Worm (Caenorhabditis elegans) whole organism, mixed stage, embryonic: ENCODE results near the gene cpx-2.

Experiments
- ces-1 ChIP-seq: fragments of 150-350 bp; optimal IDR thresholded peaks from 2 replicates; lab custom pipeline; 2014; ENCODE audit warnings: missing biosample characterization, missing genetic modification reagents, missing genetic modification characterization
- drap-1 ChIP-seq: fragments of 200-800 bp; sonication (Bioruptor generic); optimal IDR thresholded peaks from 3 replicates; lab custom pipeline; 2018; ENCODE audit warnings: mild to moderate bottlenecking, missing genetic modification characterization, missing compliant biosample characterization
- elt-1 ChIP-seq: sonication (generic microtip); optimal IDR thresholded peaks from 2 replicates; lab custom pipeline; 2017; ENCODE audit warnings: missing genetic modification characterization, mild to moderate bottlenecking, missing compliant biosample characterization, antibody characterized with exemption, moderate library complexity, borderline replicate concordance; ENCODE audit not compliant: insufficient read depth
- elt-3 ChIP-seq: fragments of 150-350 bp; optimal IDR thresholded peaks from 2 replicates; lab custom pipeline; 2014; ENCODE audit warnings: missing biosample characterization, missing genetic modification characterization
- nhr-12 ChIP-seq: fragments of 150-350 bp; optimal IDR thresholded peaks from 2 replicates; lab custom pipeline; 2014; ENCODE audit warnings: missing biosample characterization, missing genetic modification characterization
- nhr-237 ChIP-seq: fragments of 150-350 bp; optimal IDR thresholded peaks from 2 replicates; lab custom pipeline; 2014; ENCODE audit warnings: missing biosample characterization, missing genetic modification characterization
- nhr-28 ChIP-seq: fragments of 150-350 bp; optimal IDR thresholded peaks from 2 replicates; lab custom pipeline; 2014; ENCODE audit warnings: missing biosample characterization, missing genetic modification characterization
- nhr-76 ChIP-seq: sonication (generic microtip); optimal IDR thresholded peaks from 2 replicates; lab custom pipeline; 2017; ENCODE audit warnings: missing biosample characterization, missing genetic modification characterization
- pha-4 ChIP-seq: fragments of 150-350 bp; optimal IDR thresholded peaks from 2 replicates; lab custom pipeline; 2018; ENCODE audit warnings: missing biosample characterization, missing genetic modification reagents, missing genetic modification characterization
- snpc-4 ChIP-seq: fragments of 150-350 bp; optimal IDR thresholded peaks from 2 replicates; lab custom pipeline; 2014; ENCODE audit warnings: missing biosample characterization, missing genetic modification characterization
- sptf-1 ChIP-seq: sonication (generic microtip); optimal IDR thresholded peaks from 2 replicates; lab custom pipeline; 2017; ENCODE audit warnings: mild to moderate bottlenecking, missing genetic modification characterization, moderate library complexity, missing compliant biosample characterization
- ztf-11 ChIP-seq: fragments of 150-350 bp; optimal IDR thresholded peaks from 2 replicates; lab custom pipeline; 2014; ENCODE audit warnings: missing biosample characterization, missing genetic modification characterization

- no peak for TF ChIP-seq nhr-12 (tag; lab: Kevin White, UChicago)
- no peak for TF ChIP-seq pha-4 (tag; lab: Kevin White, UChicago)
- TF ChIP-seq elt-3 (tag; lab: Kevin White, UChicago), result no peak
- no peak for TF ChIP-seq nhr-237 (tag; lab: Kevin White, UChicago)
- TF ChIP-seq nhr-28 (tag; lab: Kevin White, UChicago), result no peak
- TF ChIP-seq ztf-11, result no peak
- no peak for TF ChIP-seq ces-1 (GFP tag; lab: Kevin White, UChicago)
- TF ChIP-seq snpc-4, result no peak
- TF ChIP-seq sptf-1 (tag; lab: Kevin White, UChicago), result no peak
- TF ChIP-seq nhr-76 (tag; lab: Kevin White, UChicago), result no peak
- no peak for TF ChIP-seq drap-1 (GFP tag; lab: Kevin White, UChicago)
- TF ChIP-seq elt-1 (tag; lab: Kevin White, UChicago), result no peak
Measured at ce11 chrX:13112664-13113063, 41.6 kb upstream of the cpx-2 start.
